Worm (Caenorhabditis elegans): ENCODE data around the gene sptl-3.

ce11 chrV:13935423-13935822, 42.3 kb downstream of the sptl-3 start:
- TF ChIP-seq hlh-1 (tag; optimal IDR thresholded peaks at IDR 0.05), result no peak
- TF ChIP-seq nhr-237 (tag; optimal IDR thresholded peaks at IDR 0.05), result no peak
- no peak for TF ChIP-seq lin-13 (tag; optimal IDR thresholded peaks at IDR 0.05)
- no peak for TF ChIP-seq zip-8 (tag; optimal IDR thresholded peaks at IDR 0.05)
- no peak for TF ChIP-seq lsy-2 (tag; optimal IDR thresholded peaks at IDR 0.05)
- TF ChIP-seq drap-1 (GFP tag; optimal IDR thresholded peaks at IDR 0.05), result no peak
- TF ChIP-seq unc-62 (GFP tag; optimal IDR thresholded peaks at IDR 0.05), result no peak
- no peak for TF ChIP-seq snpc-4 (tag; optimal IDR thresholded peaks at IDR 0.05)
- no peak for TF ChIP-seq ces-1 (GFP tag; optimal IDR thresholded peaks at IDR 0.05)
- TF ChIP-seq ceh-83 (GFP tag; optimal IDR thresholded peaks at IDR 0.05), result no peak
- no peak for TF ChIP-seq sem-2 (GFP tag; optimal IDR thresholded peaks at IDR 0.05)
- no peak for TF ChIP-seq ztf-11 (tag; optimal IDR thresholded peaks at IDR 0.05)
- no peak for TF ChIP-seq pha-4 (tag; optimal IDR thresholded peaks at IDR 0.05)
